Worm (Caenorhabditis elegans) whole organism, L1 larva: ENCODE results near the gene srw-2.

Source experiments
- Y116A8C.19 ChIP-seq: sonication (generic microtip); optimal IDR thresholded peaks from 2 replicates; lab custom pipeline; 2016; ENCODE audit warnings: missing compliant biosample characterization, missing genetic modification characterization, borderline replicate concordance
- ama-1 ChIP-seq: fragments of 150-350 bp; optimal IDR thresholded peaks from 2 replicates; lab custom pipeline; 2014
- ceh-63 ChIP-seq: fragments of 200-800 bp; sonication (Bioruptor generic); optimal IDR thresholded peaks from 2 replicates; lab custom pipeline; 2018; ENCODE audit warnings: mild to moderate bottlenecking, missing genetic modification characterization, missing compliant biosample characterization
- ceh-90 ChIP-seq: sonication (generic microtip); optimal IDR thresholded peaks from 2 replicates; lab custom pipeline; 2016; ENCODE audit warnings: missing genetic modification characterization, missing compliant biosample characterization
- efl-1 ChIP-seq, 4 experiments: fragments of 150-350 bp; optimal IDR thresholded peaks in 3 of 4; peaks in 1 of 4; 1 replicate in 1 of 4; 2 replicates in 3 of 4; lab custom pipeline; 2014; ENCODE audit warnings: missing biosample characterization in 2 of 4, missing genetic modification characterization in 2 of 4, missing genetic modification reagents in 2 of 4
- egl-13 ChIP-seq: sonication (generic microtip); optimal IDR thresholded peaks from 2 replicates; lab custom pipeline; 2016; ENCODE audit warnings: missing genotype, missing genetic modification reagents, missing genetic modification characterization, missing compliant biosample characterization
- ets-5 ChIP-seq: fragments of 200-800 bp; sonication (Bioruptor generic); IDR thresholded peaks from 2 replicates; pipeline ENCODE4 v1.3.6; 2022; ENCODE audit warnings: missing genetic modification characterization, missing compliant biosample characterization
- fkh-4 ChIP-seq: sonication (generic microtip); optimal IDR thresholded peaks from 2 replicates; lab custom pipeline; 2016; ENCODE audit warnings: missing compliant biosample characterization, missing genetic modification characterization, borderline replicate concordance
- fkh-8 ChIP-seq: sonication (generic microtip); optimal IDR thresholded peaks from 2 replicates; lab custom pipeline; 2016; ENCODE audit warnings: mild to moderate bottlenecking, missing genetic modification characterization, missing compliant biosample characterization
- fos-1 ChIP-seq: fragments of 150-350 bp; optimal IDR thresholded peaks from 2 replicates; lab custom pipeline; 2014; ENCODE audit warnings: missing biosample characterization, missing genetic modification characterization
- grh-1 ChIP-seq: fragments of 200-800 bp; sonication (Bioruptor generic); IDR thresholded peaks from 2 replicates; pipeline ENCODE4 v1.3.6; 2022; ENCODE audit warnings: missing genetic modification reagents, missing genetic modification characterization, missing compliant biosample characterization
- hlh-17 ChIP-seq: fragments of 200-800 bp; sonication (Bioruptor generic); optimal IDR thresholded peaks from 2 replicates; lab custom pipeline; 2018; ENCODE audit warnings: missing genetic modification characterization, mild to moderate bottlenecking, missing compliant biosample characterization, moderate library complexity, borderline replicate concordance
- hlh-4 ChIP-seq: sonication (generic microtip); optimal IDR thresholded peaks from 2 replicates; lab custom pipeline; 2016; ENCODE audit warnings: mild to moderate bottlenecking, missing genetic modification characterization, missing compliant biosample characterization
- hpl-2 ChIP-seq: fragments of 150-350 bp; optimal IDR thresholded peaks from 2 replicates; lab custom pipeline; 2014; ENCODE audit warnings: missing biosample characterization, missing genetic modification reagents, missing genetic modification characterization
- lin-35 ChIP-seq, 2 experiments: fragments of 150-350 bp; optimal IDR thresholded peaks; 2 replicates each; lab custom pipeline; 2014; ENCODE audit warnings: missing biosample characterization in 2 of 2, missing genetic modification characterization in 2 of 2, missing genetic modification reagents in 2 of 2
- lin-39 ChIP-seq: fragments of 150-350 bp; optimal IDR thresholded peaks from 2 replicates; lab custom pipeline; 2014; ENCODE audit warnings: missing biosample characterization, missing genetic modification reagents, missing genetic modification characterization
- mef-2 ChIP-seq: fragments of 150-350 bp; optimal IDR thresholded peaks from 2 replicates; lab custom pipeline; 2014; ENCODE audit warnings: missing biosample characterization, missing genetic modification characterization
- mep-1 ChIP-seq: fragments of 150-350 bp; optimal IDR thresholded peaks from 2 replicates; lab custom pipeline; 2014; ENCODE audit warnings: missing biosample characterization, missing genetic modification characterization
- nhr-11 ChIP-seq: fragments of 150-350 bp; optimal IDR thresholded peaks from 2 replicates; lab custom pipeline; 2014; ENCODE audit warnings: missing biosample characterization, missing genetic modification characterization
- nhr-12 ChIP-seq: sonication (generic microtip); optimal IDR thresholded peaks from 2 replicates; lab custom pipeline; 2017; ENCODE audit warnings: missing biosample characterization, missing genetic modification characterization
- nhr-19 ChIP-seq: fragments of 200-800 bp; sonication (Bioruptor generic); conservative IDR thresholded peaks from 2 replicates; pipeline ENCODE4 v1.3.6; 2022; ENCODE audit warnings: missing genetic modification characterization, missing compliant biosample characterization
- nhr-20 ChIP-seq: sonication (generic microtip); optimal IDR thresholded peaks from 2 replicates; lab custom pipeline; 2016; ENCODE audit warnings: mild to moderate bottlenecking, missing genetic modification characterization, missing compliant biosample characterization
- nhr-47 ChIP-seq: sonication (generic microtip); optimal IDR thresholded peaks from 2 replicates; lab custom pipeline; 2016; ENCODE audit warnings: mild to moderate bottlenecking, missing genetic modification characterization, moderate library complexity, missing compliant biosample characterization
- nhr-77 ChIP-seq: fragments of 150-350 bp; optimal IDR thresholded peaks from 2 replicates; lab custom pipeline; 2014; ENCODE audit warnings: missing biosample characterization, missing genetic modification characterization
- nhr-84 ChIP-seq: sonication (generic microtip); optimal IDR thresholded peaks from 2 replicates; lab custom pipeline; 2017; ENCODE audit warnings: missing biosample characterization, missing genetic modification characterization
- nhr-90 ChIP-seq: sonication (generic microtip); optimal IDR thresholded peaks from 2 replicates; lab custom pipeline; 2016; ENCODE audit warnings: mild to moderate bottlenecking, missing genetic modification characterization, missing compliant biosample characterization; ENCODE audit not compliant: poor library complexity
- pax-3 ChIP-seq: fragments of 200-800 bp; sonication (Bioruptor generic); optimal IDR thresholded peaks from 2 replicates; lab custom pipeline; 2018; ENCODE audit warnings: mild to moderate bottlenecking, missing genetic modification characterization, moderate library complexity, missing compliant biosample characterization
- rnt-1 ChIP-seq: sonication (generic microtip); optimal IDR thresholded peaks from 2 replicates; lab custom pipeline; 2016; ENCODE audit warnings: mild to moderate bottlenecking, missing genetic modification characterization, moderate library complexity, missing compliant biosample characterization
- skn-1 ChIP-seq: fragments of 150-350 bp; optimal IDR thresholded peaks from 2 replicates; lab custom pipeline; 2014; ENCODE audit warnings: missing biosample characterization, missing genetic modification characterization
- sox-4 ChIP-seq: sonication (generic microtip); optimal IDR thresholded peaks from 2 replicates; lab custom pipeline; 2016; ENCODE audit warnings: missing genetic modification characterization, missing compliant biosample characterization
- sptf-1 ChIP-seq: fragments of 150-350 bp; optimal IDR thresholded peaks from 2 replicates; lab custom pipeline; 2014; ENCODE audit warnings: missing biosample characterization, missing genetic modification characterization
- swsn-7 ChIP-seq: sonication (generic microtip); optimal IDR thresholded peaks from 2 replicates; lab custom pipeline; 2016; ENCODE audit warnings: missing genetic modification characterization, missing compliant biosample characterization
- unc-30 ChIP-seq: sonication (generic microtip); optimal IDR thresholded peaks from 2 replicates; lab custom pipeline; 2017; ENCODE audit warnings: missing biosample characterization, missing genetic modification characterization
- unc-62 ChIP-seq: fragments of 150-350 bp; optimal IDR thresholded peaks from 2 replicates; lab custom pipeline; 2014; ENCODE audit warnings: missing biosample characterization, missing genetic modification reagents, missing genetic modification characterization
- unc-86 ChIP-seq: sonication (generic microtip); optimal IDR thresholded peaks from 2 replicates; lab custom pipeline; 2016; ENCODE audit warnings: missing genetic modification characterization, missing compliant biosample characterization
- unc-98 ChIP-seq: fragments of 200-800 bp; sonication (Bioruptor generic); IDR thresholded peaks from 2 replicates; pipeline ENCODE4 v1.3.6; 2022; ENCODE audit warnings: missing genetic modification characterization, missing compliant biosample characterization
- xbp-1 ChIP-seq: sonication (generic microtip); optimal IDR thresholded peaks from 2 replicates; lab custom pipeline; 2016; ENCODE audit warnings: missing genetic modification characterization, missing compliant biosample characterization
- ztf-11 ChIP-seq, 2 experiments: sonication (generic microtip); optimal IDR thresholded peaks; 2 replicates each; lab custom pipeline; 2016 to 2017; ENCODE audit warnings: missing genetic modification characterization in 2 of 2, missing biosample characterization in 1 of 2, missing compliant biosample characterization in 1 of 2

The srw-2 gene

DNA sequence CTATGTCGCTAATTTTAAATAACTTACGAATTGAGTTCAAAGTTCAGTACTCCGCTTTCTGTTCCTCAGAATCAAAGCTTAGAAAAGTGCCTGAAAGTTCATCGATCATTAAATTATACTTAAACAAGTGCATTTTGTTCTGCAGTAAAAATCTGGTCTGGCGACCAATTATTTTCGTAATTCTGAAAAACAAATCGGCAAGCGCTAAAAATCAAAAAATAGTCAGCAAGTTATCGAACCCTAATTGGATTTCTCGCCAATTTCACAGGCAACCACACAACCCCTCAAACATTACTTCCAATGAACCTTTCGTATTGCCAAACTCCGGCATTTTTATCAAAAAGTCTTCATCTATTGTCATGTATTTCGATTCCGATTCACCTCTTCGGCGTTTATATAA, 32.4 kb downstream of the srw-2 start, which contains the start of gene srh-272:
Gene srh-272 (plus strand): TSS at position 301 of the 400 bp plus-strand sequence.
- TF ChIP-seq mep-1 (tag; lab: Kevin White, UChicago), result no peak
- no peak for TF ChIP-seq xbp-1
- TF ChIP-seq sox-4 (tag; lab: Kevin White, UChicago), result no peak
- no peak for TF ChIP-seq egl-13 (tag; lab: Kevin White, UChicago)
- no peak for TF ChIP-seq ceh-63 (GFP tag; lab: Kevin White, UChicago)
- no peak for TF ChIP-seq sptf-1 (tag; lab: Kevin White, UChicago)
- TF ChIP-seq nhr-20 (tag; lab: Kevin White, UChicago), result no peak
- TF ChIP-seq unc-62 (GFP tag; lab: Kevin White, UChicago), result no peak
- no peak for TF ChIP-seq nhr-19 (GFP tag; lab: Robert Waterston, UW)
- no peak for TF ChIP-seq mef-2 (tag; lab: Kevin White, UChicago)
- no peak for TF ChIP-seq grh-1
- no peak for TF ChIP-seq pax-3 (tag; lab: Kevin White, UChicago)
- TF ChIP-seq lin-35 (GFP tag; optimal IDR thresholded peaks at IDR 0.05; lab: Kevin White, UChicago), result no peak
- no peak for TF ChIP-seq nhr-12 (tag; lab: Kevin White, UChicago)
- TF ChIP-seq Y116A8C.19, result no peak
- no peak for TF ChIP-seq unc-86 (tag; lab: Kevin White, UChicago)
- TF ChIP-seq ama-1, result no peak

DNA sequence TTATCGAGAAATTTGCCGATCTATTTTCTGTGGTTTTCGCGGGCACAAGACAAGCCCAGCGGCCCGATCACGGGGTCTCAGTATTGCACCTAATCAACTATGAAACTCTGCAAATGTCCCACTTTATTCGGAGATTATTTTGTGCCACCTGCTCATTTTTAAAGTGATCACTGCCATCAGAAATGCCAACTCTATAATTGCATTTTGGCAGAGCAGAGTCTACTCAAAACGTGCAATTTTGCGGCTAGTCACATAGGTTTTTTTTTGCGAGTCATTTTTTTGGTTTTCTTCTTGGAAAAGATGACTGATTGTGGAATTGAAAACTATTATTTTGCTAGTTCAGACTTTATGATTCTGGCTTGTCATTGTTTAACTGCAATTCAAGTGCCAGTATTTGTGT, 34.2 kb downstream of the srw-2 start, which contains the start of gene srh-240:
Gene srh-240 (plus strand): TSS at position 301 of the 400 bp plus-strand sequence.
- TF ChIP-seq fkh-8 (tag; lab: Kevin White, UChicago) (peak; percentile 58), Y116A8C.19 (no peak)

DNA sequence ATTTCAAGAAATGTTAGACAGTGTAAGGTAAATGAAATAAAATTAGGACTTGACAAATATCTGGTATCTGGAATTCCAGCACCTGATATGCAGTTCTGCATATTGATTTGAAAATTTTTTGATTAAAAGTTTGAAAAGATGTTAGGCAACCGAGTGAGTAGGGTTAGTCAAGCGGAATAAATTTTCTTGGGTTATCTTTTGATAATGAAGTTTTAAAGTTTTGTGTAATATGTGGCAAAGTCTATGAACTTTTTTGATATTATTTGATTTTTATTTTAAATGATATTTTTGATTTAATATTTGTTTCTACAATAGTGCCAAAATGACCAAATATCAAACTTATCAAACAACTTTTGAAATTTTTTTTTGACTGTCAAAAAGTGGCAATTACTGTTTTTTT, 38.8 kb downstream of the srw-2 start, which contains the start of gene srh-241:
Gene srh-241 (minus strand): TSS at position 101 of the 400 bp plus-strand sequence.
- TF ChIP-seq skn-1, result no peak
- TF ChIP-seq nhr-77 (tag; lab: Kevin White, UChicago), result no peak
- TF ChIP-seq fos-1 (tag; lab: Kevin White, UChicago), result no peak
- TF ChIP-seq unc-30 (tag; lab: Kevin White, UChicago), result no peak
- TF ChIP-seq nhr-47, result no peak
- no peak for TF ChIP-seq swsn-7 (tag; lab: Kevin White, UChicago)
- no peak for TF ChIP-seq sptf-1 (tag; lab: Kevin White, UChicago)
- TF ChIP-seq ets-5 (GFP tag; lab: Robert Waterston, UW), result no peak
- no peak for TF ChIP-seq unc-98 (GFP tag; lab: Robert Waterston, UW)
- TF ChIP-seq rnt-1 (tag; lab: Kevin White, UChicago), result no peak
- TF ChIP-seq unc-62 (GFP tag; lab: Kevin White, UChicago), result no peak
- TF ChIP-seq nhr-11, result no peak

DNA sequence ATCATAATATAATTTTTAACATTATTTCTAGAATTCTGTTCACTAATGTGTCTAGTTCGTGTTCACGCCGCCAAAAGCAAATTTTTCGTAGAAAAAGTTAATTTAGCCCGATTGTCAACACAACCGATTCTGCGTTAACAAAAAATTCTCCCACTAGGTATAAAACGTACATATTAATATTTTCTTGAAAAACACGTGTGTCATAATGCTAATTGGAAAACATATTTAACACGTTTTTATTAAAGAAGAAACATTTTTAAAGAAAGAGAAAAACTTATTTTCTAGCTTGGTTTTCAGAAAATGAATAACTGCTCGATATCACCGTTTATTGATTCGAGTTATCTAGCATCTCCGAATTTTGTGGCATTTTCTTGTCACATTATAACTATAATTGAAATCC, 39.4 kb downstream of the srw-2 start, which contains the start of gene srh-243:
Gene srh-243 (plus strand): TSS at position 301 of the 400 bp plus-strand sequence.
- no peak for TF ChIP-seq ceh-90 (tag; lab: Kevin White, UChicago)
- TF ChIP-seq hlh-17 (GFP tag; lab: Kevin White, UChicago), result no peak
- no peak for TF ChIP-seq mef-2 (tag; lab: Kevin White, UChicago)
- no peak for TF ChIP-seq xbp-1
- no peak for TF ChIP-seq lin-39 (tag; lab: Kevin White, UChicago)
- TF ChIP-seq nhr-12 (tag; lab: Kevin White, UChicago), result no peak
- TF ChIP-seq fkh-4 (tag; lab: Kevin White, UChicago), result no peak
- no peak for TF ChIP-seq grh-1
- TF ChIP-seq pax-3 (tag; lab: Kevin White, UChicago), result no peak
- TF ChIP-seq ztf-11 (tag; optimal IDR thresholded peaks at IDR 0.05; lab: Kevin White, UChicago), result no peak
- no peak for TF ChIP-seq nhr-90 (tag; lab: Kevin White, UChicago)
- TF ChIP-seq hpl-2 (GFP tag; lab: Kevin White, UChicago), result no peak
- TF ChIP-seq nhr-84, result no peak
- TF ChIP-seq efl-1 (optimal IDR thresholded peaks at IDR 0.05; lab: Kevin White, UChicago), result no peak
- TF ChIP-seq efl-1 (GFP tag; optimal IDR thresholded peaks at IDR 0.05 in 1 of 2; lab: Kevin White, UChicago), result no peak
- TF ChIP-seq hlh-4 (tag; lab: Kevin White, UChicago), result no peak
